Worm (Caenorhabditis elegans): ENCODE results near the gene cnc-11.

DNA sequence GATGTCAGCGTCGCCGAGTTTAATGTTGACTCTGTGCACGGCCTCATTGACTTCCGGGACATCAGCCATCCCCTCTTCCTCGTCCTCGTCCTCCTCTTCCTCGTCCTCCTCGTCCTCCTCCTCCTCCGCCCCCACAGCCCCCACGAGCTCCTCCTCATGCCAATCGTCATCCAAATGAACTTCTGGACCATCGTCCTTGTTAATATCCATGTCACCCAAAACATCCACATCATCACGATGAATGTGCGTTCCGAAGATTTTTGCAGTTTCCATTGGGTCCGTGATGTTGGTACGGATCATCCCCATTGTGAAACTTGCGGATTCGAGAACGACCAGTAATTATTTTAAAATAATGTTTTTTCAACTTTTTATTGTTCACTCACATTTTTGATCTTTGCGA, 7.7 kb upstream of the cnc-11 start:
- TF ChIP-seq mep-1 (tag; optimal IDR thresholded peaks at IDR 0.05) (no peak), pha-4 (GFP tag; IDR thresholded peaks at IDR 0.05) (no peak), pha-4 (tag; optimal IDR thresholded peaks at IDR 0.05) (no peak)

Data from whole organism, L4 larva.